Fruit fly (Drosophila melanogaster) whole organism, prepupa: Measurements from ENCODE around the gene Vlet.

Experiments used
- CG10631 ChIP-seq: fragments of 200-800 bp; sonication (Bioruptor generic); optimal IDR thresholded peaks from 2 replicates; lab custom pipeline; 2016; ENCODE audit warnings: missing biosample characterization, missing genetic modification characterization
- CG15336 ChIP-seq: fragments of 200-800 bp; sonication (Bioruptor generic); IDR thresholded peaks from 2 replicates; pipeline ENCODE4 v1.3.6; 2022; ENCODE audit warnings: missing biosample characterization, missing genetic modification characterization
- CG1621 ChIP-seq: fragments of 200-800 bp; sonication (Bioruptor generic); optimal IDR thresholded peaks from 3 replicates; lab custom pipeline; 2018; ENCODE audit warnings: missing biosample characterization, mild to moderate bottlenecking, missing genetic modification characterization
- CG16779 ChIP-seq: fragments of 200-800 bp; sonication (Bioruptor generic); optimal IDR thresholded peaks from 3 replicates; lab custom pipeline; 2017; ENCODE audit warnings: missing biosample characterization, mild to moderate bottlenecking, missing genetic modification characterization
- CG3032 ChIP-seq: fragments of 200-800 bp; optimal IDR thresholded peaks from 2 replicates; lab custom pipeline; 2019; ENCODE audit warnings: missing biosample characterization, mild to moderate bottlenecking, missing genetic modification characterization, moderate library complexity
- CG32006 ChIP-seq: fragments of 200-800 bp; sonication (Bioruptor generic); optimal IDR thresholded peaks from 3 replicates; lab custom pipeline; 2017; ENCODE audit warnings: missing biosample characterization, mild to moderate bottlenecking, missing genetic modification characterization
- CG34406 ChIP-seq: fragments of 200-800 bp; sonication (Bioruptor generic); optimal IDR thresholded peaks from 3 replicates; lab custom pipeline; 2016; ENCODE audit warnings: missing biosample characterization, missing genetic modification characterization
- CG3919 ChIP-seq: fragments of 200-800 bp; sonication (Bioruptor generic); optimal IDR thresholded peaks from 3 replicates; lab custom pipeline; 2016; ENCODE audit warnings: missing biosample characterization, missing genetic modification characterization
- CG4318 ChIP-seq: fragments of 200-800 bp; sonication (Bioruptor generic); optimal IDR thresholded peaks from 3 replicates; lab custom pipeline; 2017; ENCODE audit warnings: missing biosample characterization, mild to moderate bottlenecking, missing genetic modification characterization
- CG6163 ChIP-seq: fragments of 200-800 bp; sonication (Bioruptor generic); IDR thresholded peaks from 3 replicates; pipeline ENCODE4 v1.3.6; 2022; ENCODE audit warnings: missing biosample characterization, missing genetic modification characterization
- CG6276 ChIP-seq: fragments of 200-800 bp; sonication (Bioruptor generic); optimal IDR thresholded peaks from 2 replicates; lab custom pipeline; 2017; ENCODE audit warnings: missing biosample characterization, mild to moderate bottlenecking, missing genetic modification characterization
- CG6808 ChIP-seq: fragments of 200-800 bp; sonication (Bioruptor generic); optimal IDR thresholded peaks from 3 replicates; lab custom pipeline; 2017; ENCODE audit warnings: missing biosample characterization, missing genetic modification characterization, mild to moderate bottlenecking, moderate library complexity, missing genetic modification reagents
- CG7368 ChIP-seq: fragments of 200-800 bp; sonication (Bioruptor generic); optimal IDR thresholded peaks from 3 replicates; lab custom pipeline; 2016; ENCODE audit warnings: missing biosample characterization, missing genetic modification characterization
- CG8119 ChIP-seq: fragments of 200-800 bp; sonication (Bioruptor generic); IDR thresholded peaks from 3 replicates; pipeline ENCODE4 v1.3.6; 2022; ENCODE audit warnings: missing biosample characterization, missing genetic modification characterization
- CG8319 ChIP-seq: fragments of 200-800 bp; sonication (Bioruptor generic); optimal IDR thresholded peaks from 3 replicates; lab custom pipeline; 2016; ENCODE audit warnings: missing biosample characterization, missing genetic modification characterization
- CG9139 ChIP-seq: fragments of 200-800 bp; sonication (Bioruptor generic); optimal IDR thresholded peaks from 3 replicates; lab custom pipeline; 2017; ENCODE audit warnings: missing biosample characterization, mild to moderate bottlenecking, missing genetic modification characterization
- Eip78C ChIP-seq: fragments of 200-800 bp; sonication (Bioruptor generic); peaks from one replicate; lab custom pipeline; 2016; ENCODE audit warnings: missing biosample characterization, missing genetic modification characterization
- Eip93F ChIP-seq: fragments of 200-800 bp; sonication (Bioruptor generic); optimal IDR thresholded peaks from 2 replicates; lab custom pipeline; 2016; ENCODE audit warnings: missing biosample characterization, mild to moderate bottlenecking, missing genetic modification characterization
- Ets96B ChIP-seq: fragments of 200-800 bp; optimal IDR thresholded peaks from 2 replicates; lab custom pipeline; 2019; ENCODE audit warnings: missing biosample characterization, mild to moderate bottlenecking, missing genetic modification characterization, moderate library complexity
- Gug ChIP-seq: fragments of 200-800 bp; sonication (Bioruptor generic); IDR thresholded peaks from 2 replicates; pipeline ENCODE4 v1.3.6; 2022; ENCODE audit warnings: missing biosample characterization, missing genetic modification characterization
- Hr4 ChIP-seq: fragments of 200-800 bp; sonication (Bioruptor generic); optimal IDR thresholded peaks from 3 replicates; lab custom pipeline; 2016; ENCODE audit warnings: missing biosample characterization, missing genetic modification characterization
- OdsH ChIP-seq: fragments of 200-800 bp; sonication (Bioruptor generic); optimal IDR thresholded peaks from 3 replicates; lab custom pipeline; 2016; ENCODE audit warnings: missing biosample characterization, missing genetic modification characterization
- Sox102F ChIP-seq: fragments of 200-800 bp; sonication (Bioruptor generic); optimal IDR thresholded peaks from 2 replicates; lab custom pipeline; 2016; ENCODE audit warnings: missing biosample characterization, mild to moderate bottlenecking, missing genetic modification characterization
- Sox15 ChIP-seq: fragments of 200-800 bp; sonication (Bioruptor generic); optimal IDR thresholded peaks from 3 replicates; lab custom pipeline; 2016; ENCODE audit warnings: missing biosample characterization, missing genetic modification characterization
- achi ChIP-seq: fragments of 200-800 bp; sonication (Bioruptor generic); optimal IDR thresholded peaks from 3 replicates; lab custom pipeline; 2016; ENCODE audit warnings: missing biosample characterization, missing genetic modification characterization
- cyc ChIP-seq: fragments of 200-800 bp; sonication (Bioruptor generic); optimal IDR thresholded peaks from 3 replicates; lab custom pipeline; 2016; ENCODE audit warnings: missing biosample characterization, missing genetic modification characterization
- dsx ChIP-seq: fragments of 200-800 bp; optimal IDR thresholded peaks from 3 replicates; lab custom pipeline; 2019; ENCODE audit warnings: missing biosample characterization, mild to moderate bottlenecking, missing genetic modification characterization, moderate library complexity; ENCODE audit not compliant: poor library complexity, severe bottlenecking
- eg ChIP-seq: fragments of 200-800 bp; sonication (Bioruptor generic); IDR thresholded peaks from 3 replicates; pipeline ENCODE4 v1.3.6; 2022; ENCODE audit warnings: missing biosample characterization, missing genetic modification characterization
- esn ChIP-seq: fragments of 200-800 bp; sonication (Bioruptor generic); optimal IDR thresholded peaks from 2 replicates; lab custom pipeline; 2016; ENCODE audit warnings: missing biosample characterization, mild to moderate bottlenecking, missing genetic modification characterization, moderate library complexity
- fkh ChIP-seq: fragments of 200-800 bp; sonication (Bioruptor generic); optimal IDR thresholded peaks from 3 replicates; lab custom pipeline; 2017; ENCODE audit warnings: missing biosample characterization, mild to moderate bottlenecking, missing genetic modification characterization, moderate library complexity
- lz ChIP-seq: fragments of 200-800 bp; sonication (Bioruptor generic); optimal IDR thresholded peaks from 3 replicates; lab custom pipeline; 2016; ENCODE audit warnings: missing biosample characterization, missing genetic modification characterization
- net ChIP-seq: fragments of 200-800 bp; sonication (Bioruptor generic); optimal IDR thresholded peaks from 3 replicates; lab custom pipeline; 2016; ENCODE audit warnings: missing biosample characterization, missing genetic modification characterization
- spab ChIP-seq: fragments of 200-800 bp; sonication (Bioruptor generic); optimal IDR thresholded peaks from 2 replicates; lab custom pipeline; 2017; ENCODE audit warnings: missing biosample characterization, mild to moderate bottlenecking, missing genetic modification characterization, missing genetic modification reagents
- ss ChIP-seq, 2 experiments: fragments of 200-800 bp; sonication (Bioruptor generic); optimal IDR thresholded peaks; 2 replicates in 1 of 2; 3 replicates in 1 of 2; lab custom pipeline; 2017 to 2018; ENCODE audit warnings: mild to moderate bottlenecking in 2 of 2, missing biosample characterization in 2 of 2, missing genetic modification characterization in 2 of 2, moderate library complexity in 1 of 2
- svp ChIP-seq: fragments of 200-800 bp; sonication (Bioruptor generic); peaks from one replicate; lab custom pipeline; 2016; ENCODE audit warnings: missing biosample characterization, missing genetic modification characterization

Gene Vlet

dm6 chrX:11713808-11714528 lies 35.6 kb upstream of the Vlet start (continued):
- peak; percentile 33 for TF ChIP-seq CG16779 (tag; lab: Kevin White, UChicago)
- no peak for TF ChIP-seq lz
- no peak for TF ChIP-seq cyc (GFP tag; lab: Kevin White, UChicago)
- no peak for TF ChIP-seq OdsH
- TF ChIP-seq CG6808, result peak; percentile 65
- no peak for TF ChIP-seq CG8319 (GFP tag; lab: Kevin White, UChicago)
- peak; percentile 57 for TF ChIP-seq CG6276 (GFP tag; lab: Kevin White, UChicago)
- TF ChIP-seq CG7368 (GFP tag; lab: Kevin White, UChicago), result no peak
- peak; percentile 27 for TF ChIP-seq spab (GFP tag; lab: Kevin White, UChicago)
- peak; percentile 40 for TF ChIP-seq achi (GFP tag; lab: Kevin White, UChicago)
- peak; percentile 70 for TF ChIP-seq fkh (GFP tag; lab: Kevin White, UChicago)
- no peak for TF ChIP-seq CG10631 (GFP tag; lab: Kevin White, UChicago)
- TF ChIP-seq CG4318 (GFP tag; lab: Kevin White, UChicago), result no peak

DNA sequence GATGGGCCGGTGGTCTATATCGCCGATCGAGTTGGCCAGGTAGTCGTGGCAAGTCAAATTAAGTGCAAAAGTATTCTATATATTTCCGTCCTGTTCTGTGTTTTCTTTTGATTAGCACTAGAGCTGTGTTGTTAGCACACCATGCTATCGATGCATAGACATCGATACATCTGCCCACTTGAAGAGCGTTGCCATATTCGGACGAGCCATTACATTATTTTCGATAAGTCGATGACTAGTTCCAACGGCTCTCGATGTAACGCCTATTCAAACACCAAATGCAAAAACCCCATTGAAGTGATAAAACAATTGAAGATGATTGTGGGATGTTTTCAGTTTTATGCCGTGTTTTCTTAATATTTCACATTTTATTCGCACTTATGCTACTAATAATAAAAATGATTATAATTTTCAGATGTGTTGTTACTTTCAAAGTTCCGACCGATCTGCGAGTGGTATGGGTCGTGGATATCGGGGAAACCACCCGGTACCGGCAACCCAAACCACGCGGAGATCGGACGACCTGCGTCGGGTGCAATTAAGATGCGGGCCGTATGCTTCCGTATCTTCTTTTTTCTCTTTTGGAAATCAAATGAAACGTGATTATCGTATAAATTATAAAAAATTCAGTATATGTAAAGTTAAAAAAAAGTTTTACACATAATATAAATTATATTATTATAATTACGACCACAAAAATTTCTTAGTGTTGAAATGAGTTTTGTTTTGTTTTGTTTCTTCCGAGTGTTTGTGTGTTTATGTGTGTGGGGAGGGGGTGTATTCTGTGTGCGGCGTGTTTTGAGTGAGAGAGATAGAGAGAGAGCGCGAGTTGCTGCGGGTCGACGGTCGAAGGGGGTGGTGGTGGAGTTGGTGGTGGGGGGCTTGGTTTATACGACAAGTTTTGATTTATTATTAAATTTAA lies 31.7 kb upstream of the Vlet start, which contains the start of gene FucT6:
Gene FucT6, minus strand, starts transcription at position 153 of the 922 bp plus-strand sequence.
- peak; percentile 61; the same call in 2 of the 3 replicates for TF ChIP-seq CG8119 (GFP tag; lab: Robert Waterston, UW)
- TF ChIP-seq CG3032 (tag; lab: Kevin White, UChicago), result no peak
- peak; percentile 47 to 54 for TF ChIP-seq ss (GFP tag; optimal IDR thresholded peaks at IDR 0.05; lab: Kevin White, UChicago)
- peak; percentile 66 for TF ChIP-seq CG6276 (GFP tag; lab: Kevin White, UChicago)
- peak; percentile 20 for TF ChIP-seq dsx (GFP tag; lab: Kevin White, UChicago)
- TF ChIP-seq Gug, result 0 out of 2 replicates have a peak, but pooled peaks have one; percentile 8
- TF ChIP-seq CG9139 (GFP tag; lab: Kevin White, UChicago), result no peak
- TF ChIP-seq CG32006 (GFP tag; lab: Kevin White, UChicago), result no peak
- peak; percentile 77 for TF ChIP-seq Eip78C
- no peak for TF ChIP-seq Sox15 (GFP tag; lab: Kevin White, UChicago)
- peak; percentile 61 for TF ChIP-seq svp (GFP tag; lab: Kevin White, UChicago)
- TF ChIP-seq CG6808, result no peak
- peak; percentile 19 for TF ChIP-seq Eip93F (GFP tag; lab: Kevin White, UChicago)
- peak; percentile 38 for TF ChIP-seq CG16779 (tag; lab: Kevin White, UChicago)
- peak; percentile 6 for TF ChIP-seq esn
- peak; percentile 21 for TF ChIP-seq net
- peak; percentile 7 for TF ChIP-seq achi (GFP tag; lab: Kevin White, UChicago)
- no peak for TF ChIP-seq Hr4
- TF ChIP-seq Ets96B (tag; lab: Kevin White, UChicago), result peak; percentile 16
- TF ChIP-seq CG6163 (GFP tag; lab: Robert Waterston, UW), result peak; percentile 78
- peak; percentile 0 for TF ChIP-seq CG1621 (tag; lab: Kevin White, UChicago)
- TF ChIP-seq eg (GFP tag; lab: Robert Waterston, UW), result peak; percentile 76; the same call in 2 of the 3 replicates
- peak; percentile 17 for TF ChIP-seq CG3919 (GFP tag; lab: Kevin White, UChicago)
- TF ChIP-seq CG34406 (GFP tag; lab: Kevin White, UChicago), result peak; percentile 18
- TF ChIP-seq CG15336, result peak; percentile 72
- TF ChIP-seq Sox102F (GFP tag; lab: Kevin White, UChicago), result peak; percentile 21
